Fruit fly (Drosophila melanogaster) whole organism, embryonic: ENCODE results near the gene Acp98AB.
A peak's percentile ranks its signal among the peaks of the same experiment; 100 is the strongest.

Source experiments
- CG12769 ChIP-seq: fragments of 200-800 bp; sonication (Bioruptor generic); optimal IDR thresholded peaks from 2 replicates; lab custom pipeline; 2019; ENCODE audit warnings: missing biosample characterization, mild to moderate bottlenecking, missing genetic modification characterization, moderate library complexity
- CG1832 ChIP-seq: fragments of 200-800 bp; sonication (Bioruptor generic); optimal IDR thresholded peaks from 2 replicates; lab custom pipeline; 2017; ENCODE audit warnings: missing biosample characterization, mild to moderate bottlenecking, missing genetic modification characterization, inconsistent platforms
- CG3726 ChIP-seq: fragments of 200-800 bp; sonication (Bioruptor generic); IDR thresholded peaks from 3 replicates; pipeline ENCODE4, ENCODE4 v1.3.6; 2022; ENCODE audit warnings: missing biosample characterization, missing genetic modification characterization
- CG6689 ChIP-seq: fragments of 200-800 bp; sonication (Bioruptor generic); IDR thresholded peaks from 2 replicates; pipeline ENCODE4 v1.3.6; 2022; ENCODE audit warnings: missing biosample characterization, missing genetic modification characterization
- CG6813 ChIP-seq: fragments of 200-800 bp; sonication (Bioruptor generic); optimal IDR thresholded peaks from 2 replicates; lab custom pipeline; 2017; ENCODE audit warnings: missing biosample characterization, missing genetic modification characterization, mild to moderate bottlenecking, moderate library complexity, missing genetic modification reagents
- CG8290 ChIP-seq, 3 experiments: fragments of 200-800 bp; sonication (Bioruptor generic); optimal IDR thresholded peaks; 2 replicates each; lab custom pipeline; 2016 to 2019; ENCODE audit warnings: missing biosample characterization in 3 of 3, missing genetic modification characterization in 3 of 3, mild to moderate bottlenecking in 2 of 3, moderate library complexity in 1 of 3
- CG8478 ChIP-seq: fragments of >200 bp; optimal IDR thresholded peaks from 2 replicates; lab custom pipeline; 2018
- Dip2 ChIP-seq: fragments of 200-800 bp; sonication (Bioruptor generic); IDR thresholded peaks from 2 replicates; pipeline ENCODE4 v1.3.6; 2022; ENCODE audit warnings: missing biosample characterization, missing genetic modification characterization
- Drgx ChIP-seq: fragments of 200-800 bp; sonication (Bioruptor generic); IDR thresholded peaks from 2 replicates; pipeline ENCODE4 v1.3.6; 2022; ENCODE audit warnings: missing biosample characterization, missing genetic modification characterization
- Ets65A ChIP-seq: fragments of 200-800 bp; sonication (Bioruptor generic); peaks from one replicate; lab custom pipeline; 2016; ENCODE audit warnings: missing biosample characterization, missing genetic modification characterization
- Hmr ChIP-seq: fragments of 200-800 bp; sonication (Bioruptor generic); optimal IDR thresholded peaks from 3 replicates; lab custom pipeline; 2017; ENCODE audit warnings: mild to moderate bottlenecking, missing biosample characterization, missing genetic modification reagents, missing genetic modification characterization
- Jarid2 ChIP-seq: fragments of 200-800 bp; sonication (Bioruptor generic); optimal IDR thresholded peaks from 3 replicates; lab custom pipeline; 2017; ENCODE audit warnings: mild to moderate bottlenecking, missing biosample characterization, missing genetic modification reagents, missing genetic modification characterization
- Med ChIP-seq: fragments of 200-800 bp; sonication (Bioruptor generic); peaks from one replicate; lab custom pipeline; 2016; ENCODE audit warnings: missing biosample characterization, missing genetic modification characterization, mild to moderate bottlenecking, inconsistent platforms, moderate library complexity
- Meics ChIP-seq: fragments of 200-800 bp; sonication (Bioruptor generic); optimal IDR thresholded peaks from 2 replicates; lab custom pipeline; 2017; ENCODE audit warnings: missing biosample characterization, mild to moderate bottlenecking, missing genetic modification characterization
- NFAT ChIP-seq: fragments of 200-800 bp; sonication (Bioruptor generic); IDR thresholded peaks from 2 replicates; pipeline ENCODE4 v1.3.6; 2022; ENCODE audit warnings: missing biosample characterization, missing genetic modification characterization
- Ptx1 ChIP-seq: fragments of 200-800 bp; sonication (Bioruptor generic); IDR thresholded peaks from 2 replicates; pipeline ENCODE4 v1.3.6; 2022; ENCODE audit warnings: missing biosample characterization, missing genetic modification characterization
- Stat92E ChIP-seq, 3 experiments: fragments of >200 bp in 2 of 3; fragments of 200-800 bp in 1 of 3; sonication (Bioruptor generic) in 1 of 3; optimal IDR thresholded peaks; 2 replicates each; lab custom pipeline; 2017 to 2019; ENCODE audit warnings: missing biosample characterization in 3 of 3, missing genetic modification characterization in 3 of 3, mild to moderate bottlenecking in 1 of 3, moderate library complexity in 1 of 3
- Trl ChIP-seq, 3 experiments: fragments of >200 bp in 2 of 3; fragments of 200-800 bp in 1 of 3; sonication (Bioruptor generic) in 1 of 3; optimal IDR thresholded peaks; 2 replicates in 1 of 3; 3 replicates in 2 of 3; lab custom pipeline; 2016 to 2017; ENCODE audit warnings: missing biosample characterization in 1 of 3, missing genetic modification characterization in 1 of 3
- ase ChIP-seq: fragments of 200-800 bp; sonication (Bioruptor generic); IDR thresholded peaks from 3 replicates; pipeline ENCODE4 v1.3.6; 2022; ENCODE audit warnings: missing biosample characterization, missing genetic modification characterization
- br ChIP-seq: fragments of >200 bp; optimal IDR thresholded peaks from 2 replicates; lab custom pipeline; 2017
- chinmo ChIP-seq: fragments of 200-800 bp; sonication (Bioruptor generic); IDR thresholded peaks from 4 replicates; pipeline ENCODE4 v1.3.6; 2022; ENCODE audit warnings: missing biosample characterization, missing genetic modification characterization; ENCODE audit not compliant: partially characterized antibody
- croc ChIP-seq: fragments of 200-800 bp; sonication (Bioruptor generic); conservative IDR thresholded peaks from 3 replicates; pipeline ENCODE4 v1.3.6; 2022; ENCODE audit warnings: missing biosample characterization, missing genetic modification characterization
- grn ChIP-seq: fragments of 200-800 bp; sonication (Bioruptor generic); optimal IDR thresholded peaks from 3 replicates; lab custom pipeline; 2017; ENCODE audit warnings: missing biosample characterization, missing genetic modification characterization
- oc ChIP-seq: fragments of 200-800 bp; sonication (Bioruptor generic); optimal IDR thresholded peaks from 2 replicates; lab custom pipeline; 2018; ENCODE audit warnings: missing biosample characterization, mild to moderate bottlenecking, missing genetic modification characterization, moderate library complexity
- peb ChIP-seq: fragments of 200-800 bp; sonication (Bioruptor generic); IDR thresholded peaks from 2 replicates; pipeline ENCODE4 v1.3.6; 2022; ENCODE audit warnings: missing biosample characterization, missing genetic modification characterization
- pzg ChIP-seq: fragments of 200-800 bp; sonication (Bioruptor generic); optimal IDR thresholded peaks from 3 replicates; lab custom pipeline; 2018; ENCODE audit warnings: missing biosample characterization, mild to moderate bottlenecking, missing genetic modification characterization, moderate library complexity
- slbo ChIP-seq: fragments of 200-800 bp; sonication (Bioruptor generic); IDR thresholded peaks from 2 replicates; pipeline ENCODE4 v1.3.6; 2022; ENCODE audit warnings: missing biosample characterization, missing genetic modification characterization
- slp2 ChIP-seq: fragments of 200-800 bp; sonication (Bioruptor generic); optimal IDR thresholded peaks from 2 replicates; lab custom pipeline; 2016; ENCODE audit warnings: missing biosample characterization, missing genetic modification characterization
- sug ChIP-seq: fragments of 200-800 bp; optimal IDR thresholded peaks from 2 replicates; lab custom pipeline; 2019; ENCODE audit warnings: missing biosample characterization, mild to moderate bottlenecking, missing genetic modification characterization, moderate library complexity
- ttk ChIP-seq: fragments of 200-800 bp; sonication (Bioruptor generic); IDR thresholded peaks from 2 replicates; pipeline ENCODE4 v2.1.2; 2022; ENCODE audit warnings: missing biosample characterization, missing genetic modification characterization

The Acp98AB gene

DNA sequence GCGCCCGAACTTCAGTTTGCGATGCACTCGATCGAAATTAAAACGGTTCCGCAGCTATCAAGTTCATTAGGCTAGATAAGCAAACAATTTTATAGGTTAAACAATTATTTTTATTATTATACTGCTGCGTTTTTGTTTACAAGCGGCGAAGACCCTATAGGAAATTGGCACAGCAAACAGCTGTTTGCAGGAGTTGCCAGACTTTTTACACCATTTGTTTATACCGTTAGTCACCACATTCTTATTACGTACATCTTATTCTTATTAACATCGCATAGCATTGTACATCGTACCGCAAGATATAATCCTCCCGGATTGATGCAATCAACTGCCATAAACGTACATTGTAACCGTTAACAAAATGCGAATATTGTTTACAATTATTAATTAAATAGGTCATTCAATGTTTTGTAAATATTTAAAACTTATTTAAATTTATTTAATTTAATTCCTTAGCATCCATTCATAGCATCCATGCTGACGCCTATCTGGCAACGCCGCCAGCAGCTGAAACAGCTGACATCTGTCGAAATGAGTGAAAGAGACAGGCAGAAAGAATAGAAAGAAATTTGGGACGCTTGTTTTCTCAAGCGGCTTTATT lies 12.0 kb downstream of the Acp98AB start, which contains the start of the genes CROT and CG12877 (continued):
- no peak for TF ChIP-seq Stat92E (GFP tag; optimal IDR thresholded peaks at IDR 0.05; lab: Kevin White, UChicago)
- TF ChIP-seq, all 482 proteins: peak for 342

DNA sequence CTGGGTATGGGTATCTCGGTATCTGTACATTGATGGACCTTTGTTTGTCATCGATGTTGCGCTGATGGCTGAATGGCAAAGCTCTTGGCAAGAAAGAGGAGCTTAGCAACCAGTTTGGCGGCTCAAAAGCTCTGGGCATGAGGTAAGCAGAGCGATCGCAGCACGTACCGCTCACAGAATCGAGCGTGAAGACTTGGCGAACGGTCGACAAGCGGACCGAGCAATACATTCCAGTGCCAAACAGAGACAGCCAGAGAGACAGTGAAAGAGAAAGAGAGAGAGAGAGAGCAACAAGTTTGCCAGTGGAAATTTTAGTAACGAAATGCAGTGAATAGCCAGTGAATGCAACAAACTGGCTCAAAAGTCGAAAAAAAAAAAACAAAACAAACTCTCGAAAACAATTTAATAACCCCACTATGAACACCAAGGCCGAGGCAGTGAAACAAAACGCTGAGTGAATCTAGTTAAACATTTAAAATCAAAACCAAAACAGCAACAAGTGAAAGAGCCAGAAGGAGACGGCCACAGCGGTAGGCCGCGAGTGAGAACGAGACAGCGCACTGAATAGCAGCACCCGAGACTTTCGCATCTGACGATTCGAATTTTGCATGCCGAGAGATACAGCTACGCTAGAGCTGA lies 41.8 kb downstream of the Acp98AB start, which contains the start of gene Ets98B:
Ets98B (plus strand) TSS at position 172 of the 639 bp plus-strand sequence.
- TF ChIP-seq chinmo (peak; percentile 70; the same call in 1 of the 4 replicates), oc (tag; lab: Kevin White, UChicago) (peak; percentile 52), CG6813 (GFP tag; lab: Kevin White, UChicago) (no peak), pzg (no peak), Trl (optimal IDR thresholded peaks at IDR 0.05; lab: Kevin White, UChicago) (peak; percentile 31 to 58), Trl (GFP tag; optimal IDR thresholded peaks at IDR 0.05; lab: Kevin White, UChicago) (no peak), CG8478 (lab: Kevin White, UChicago) (peak; percentile 66), Ets65A (GFP tag; lab: Kevin White, UChicago) (no peak), grn (GFP tag; lab: Kevin White, UChicago) (peak; percentile 17), CG3726 (0 out of 3 replicates have a peak, but pooled peaks have one; percentile 27), Drgx (GFP tag; lab: Robert Waterston, UW) (0 out of 2 replicates have a peak, but pooled peaks have one; percentile 18), ttk (GFP tag; lab: Robert Waterston, UW) (peak; percentile 19; the same call in 1 of the 2 replicates), CG1832 (GFP tag; lab: Kevin White, UChicago) (peak; percentile 47), Med (GFP tag; lab: Kevin White, UChicago) (peak; percentile 7), CG12769 (tag; lab: Kevin White, UChicago) (peak; percentile 17), peb (GFP tag; lab: Robert Waterston, UW) (no peak), Jarid2 (GFP tag; lab: Kevin White, UChicago) (peak; percentile 18), Meics (GFP tag; lab: Kevin White, UChicago) (peak; percentile 59), ase (GFP tag; lab: Robert Waterston, UW) (0 out of 3 replicates have a peak, but pooled peaks have one; percentile 20), NFAT (0 out of 2 replicates have a peak, but pooled peaks have one; percentile 32), CG8290 (GFP tag; optimal IDR thresholded peaks at IDR 0.05; lab: Kevin White, UChicago) (no peak), CG8290 (tag; optimal IDR thresholded peaks at IDR 0.05; lab: Kevin White, UChicago) (peak in 1 of 2 experiments; percentile 22), slbo (GFP tag; lab: Robert Waterston, UW) (0 out of 2 replicates have a peak, but pooled peaks have one; percentile 5), Dip2 (GFP tag; lab: Robert Waterston, UW) (no peak)

DNA sequence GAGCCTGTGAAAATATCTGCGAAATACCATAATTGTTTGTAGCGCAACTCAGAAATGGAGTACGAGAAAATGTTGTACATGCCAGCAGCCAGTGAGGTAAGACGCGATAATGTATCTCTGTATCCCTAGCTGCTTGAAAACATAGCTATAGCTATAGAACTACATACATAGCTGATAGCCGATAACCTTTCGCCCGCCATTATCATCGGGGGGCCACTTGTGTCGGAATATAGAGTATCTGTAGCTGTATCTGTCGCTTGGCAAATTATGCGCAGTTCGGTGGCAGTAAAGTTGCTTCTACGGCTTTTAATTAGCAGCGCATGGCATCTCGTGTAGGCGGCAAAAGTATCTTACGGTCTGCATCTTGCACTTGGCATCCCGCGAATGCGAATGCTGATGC lies 42.4 kb downstream of the Acp98AB start:
- TF ChIP-seq ase (GFP tag; lab: Robert Waterston, UW): no peak
- TF ChIP-seq sug (tag; lab: Kevin White, UChicago): peak; percentile 14
- TF ChIP-seq CG6689: no peak
- TF ChIP-seq Med (GFP tag; lab: Kevin White, UChicago): peak; percentile 42

DNA sequence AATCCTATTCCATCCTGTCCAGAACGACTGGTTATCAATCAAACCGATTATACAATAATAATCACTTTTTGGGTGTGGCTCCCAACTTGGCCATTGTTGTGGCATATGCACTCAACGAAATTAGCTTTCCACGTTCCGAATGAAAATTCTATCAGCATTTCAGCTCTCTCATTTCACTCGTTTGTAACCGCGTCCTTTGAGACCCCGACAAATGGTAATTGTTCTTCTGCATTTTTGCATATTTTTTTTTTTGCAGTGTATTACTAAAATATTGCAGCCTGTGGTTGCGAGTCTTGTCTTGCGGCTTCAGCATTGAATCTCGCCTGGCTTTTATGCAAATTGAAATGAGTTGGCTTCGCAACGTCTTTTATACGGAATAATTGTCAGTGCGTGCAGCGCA lies 43.6 kb downstream of the Acp98AB start:
- TF ChIP-seq slp2 (GFP tag; lab: Kevin White, UChicago) (no peak), br (lab: Kevin White, UChicago) (no peak), Hmr (GFP tag; lab: Kevin White, UChicago) (no peak), Drgx (GFP tag; lab: Robert Waterston, UW) (0 out of 2 replicates have a peak, but pooled peaks have one; percentile 27), Ptx1 (GFP tag; lab: Robert Waterston, UW) (peak; percentile 10; the same call in 1 of the 2 replicates), Ets65A (GFP tag; lab: Kevin White, UChicago) (peak; percentile 3), croc (GFP tag; lab: Robert Waterston, UW) (no peak)
